Worm (Caenorhabditis elegans): ENCODE results near the gene pcp-2.
A peak's percentile ranks its signal among the peaks of the same experiment; 100 is the strongest.

Gene pcp-2

DNA sequence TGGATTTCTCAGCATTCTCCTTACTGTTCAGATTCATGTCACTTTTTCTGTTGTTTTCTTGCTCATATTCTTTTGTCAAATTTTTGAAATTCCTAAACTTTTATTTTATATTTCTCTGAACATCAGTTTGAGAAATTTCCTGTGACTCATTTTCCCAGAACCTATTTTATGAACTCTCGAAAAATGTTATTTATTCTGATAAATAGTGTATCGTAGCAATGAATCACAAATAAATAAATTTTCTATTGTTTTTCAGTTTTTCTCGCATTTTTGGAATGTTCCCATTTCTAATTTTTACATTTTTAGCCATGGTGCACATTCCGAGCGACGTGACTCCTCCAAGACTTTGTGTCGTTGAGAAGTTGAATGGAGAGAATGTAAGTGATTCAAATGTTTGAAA lies 46.1 kb downstream of the pcp-2 start, which contains the start of gene nrfl-1:
Gene nrfl-1, plus strand, starts transcription at position 301 of the 400 bp plus-strand sequence.
- no peak for TF ChIP-seq ceh-82 (tag; optimal IDR thresholded peaks at IDR 0.05)
- TF ChIP-seq nhr-12 (tag; optimal IDR thresholded peaks at IDR 0.05): no peak

DNA sequence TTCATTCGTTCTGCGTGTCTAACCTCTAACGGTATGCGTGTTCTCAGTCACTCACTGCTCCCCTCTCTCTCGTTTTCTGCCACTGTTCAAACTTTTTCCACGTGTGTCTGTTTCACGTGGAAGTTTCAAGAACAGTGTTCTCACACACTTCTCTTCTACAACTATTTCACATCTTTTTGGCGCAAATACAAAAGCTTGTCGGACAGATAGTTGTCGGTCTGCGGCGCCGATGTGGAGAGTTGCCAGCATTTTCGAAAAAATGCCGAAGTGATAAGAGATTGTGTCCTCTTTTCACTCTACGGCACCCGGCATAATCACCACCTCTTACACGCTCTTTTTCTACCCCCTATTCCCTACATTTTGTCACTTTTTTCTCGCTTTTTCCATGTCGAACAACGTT lies 46.6 kb downstream of the pcp-2 start:
- TF ChIP-seq mbf-1 (tag; optimal IDR thresholded peaks at IDR 0.05) (no peak), F13H6.1 (tag; optimal IDR thresholded peaks at IDR 0.05) (peak; percentile 53), nhr-10 (tag; optimal IDR thresholded peaks at IDR 0.05) (no peak), nhr-11 (tag; optimal IDR thresholded peaks at IDR 0.05) (no peak), ama-1 (optimal IDR thresholded peaks at IDR 0.05) (no peak), ceh-16 (tag; optimal IDR thresholded peaks at IDR 0.05) (no peak), Y55F3AM.14 (GFP tag; optimal IDR thresholded peaks at IDR 0.05) (no peak), fos-1 (tag; optimal IDR thresholded peaks at IDR 0.05) (peak; percentile 16), nhr-23 (tag; optimal IDR thresholded peaks at IDR 0.05) (no peak), lin-13 (GFP tag; optimal IDR thresholded peaks at IDR 0.05) (no peak), nhr-6 (tag; optimal IDR thresholded peaks at IDR 0.05) (no peak), sma-3 (GFP tag; optimal IDR thresholded peaks at IDR 0.05) (no peak), zag-1 (tag; optimal IDR thresholded peaks at IDR 0.05) (no peak), blmp-1 (tag; optimal IDR thresholded peaks at IDR 0.05; ENCODE audit: insufficient read depth) (no peak), dmd-4 (tag; optimal IDR thresholded peaks at IDR 0.05) (no peak), crh-2 (tag; optimal IDR thresholded peaks at IDR 0.05) (peak; percentile 12), aly-2 (tag; optimal IDR thresholded peaks at IDR 0.05) (no peak)

DNA sequence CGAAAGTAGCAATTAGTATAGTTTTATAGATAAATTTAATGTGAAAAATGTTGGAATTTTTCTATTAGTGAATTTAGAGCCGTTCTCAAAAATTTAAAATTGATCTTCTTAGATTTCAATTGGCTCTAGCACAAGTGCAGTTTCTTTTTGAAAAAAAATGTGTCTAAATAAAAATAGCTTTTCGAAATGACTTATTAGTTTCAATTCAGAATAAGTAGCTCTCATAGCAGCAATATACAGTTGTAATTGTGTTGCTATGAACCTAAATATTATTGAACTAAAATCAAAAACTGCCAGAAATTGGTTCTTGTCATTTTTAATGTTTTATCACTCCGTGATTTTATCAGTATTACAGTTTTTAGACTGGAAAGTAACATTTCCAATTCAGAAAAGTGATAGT lies 47.2 kb downstream of the pcp-2 start:
- no peak for TF ChIP-seq elt-3 (tag; optimal IDR thresholded peaks at IDR 0.05)
- TF ChIP-seq ztf-4 (tag; optimal IDR thresholded peaks at IDR 0.05): no peak
- TF ChIP-seq ceh-82 (tag; optimal IDR thresholded peaks at IDR 0.05): no peak
- TF ChIP-seq mab-5 (tag; optimal IDR thresholded peaks at IDR 0.05): no peak
- no peak for TF ChIP-seq crh-2 (tag; optimal IDR thresholded peaks at IDR 0.05)
- no peak for TF ChIP-seq nhr-77 (tag; optimal IDR thresholded peaks at IDR 0.05)
- TF ChIP-seq R02D3.7 (tag; optimal IDR thresholded peaks at IDR 0.05): no peak
- no peak for TF ChIP-seq nhr-21 (tag; optimal IDR thresholded peaks at IDR 0.05)
- TF ChIP-seq peb-1 (tag; optimal IDR thresholded peaks at IDR 0.05): no peak
- no peak for TF ChIP-seq lin-13 (GFP tag; optimal IDR thresholded peaks at IDR 0.05)
- TF ChIP-seq unc-39 (tag; optimal IDR thresholded peaks at IDR 0.05): no peak
- no peak for TF ChIP-seq snpc-4 (tag; optimal IDR thresholded peaks at IDR 0.05)
- no peak for TF ChIP-seq lsy-2 (tag; optimal IDR thresholded peaks at IDR 0.05)
- no peak for TF ChIP-seq mbf-1 (tag; optimal IDR thresholded peaks at IDR 0.05)
- TF ChIP-seq gmeb-1 (tag; optimal IDR thresholded peaks at IDR 0.05): no peak
- TF ChIP-seq nhr-10 (tag; optimal IDR thresholded peaks at IDR 0.05): no peak
- TF ChIP-seq unc-62 (GFP tag; optimal IDR thresholded peaks at IDR 0.05): no peak
- no peak for TF ChIP-seq nhr-23 (tag; optimal IDR thresholded peaks at IDR 0.05)
- TF ChIP-seq sem-4 (tag; optimal IDR thresholded peaks at IDR 0.05): no peak

DNA sequence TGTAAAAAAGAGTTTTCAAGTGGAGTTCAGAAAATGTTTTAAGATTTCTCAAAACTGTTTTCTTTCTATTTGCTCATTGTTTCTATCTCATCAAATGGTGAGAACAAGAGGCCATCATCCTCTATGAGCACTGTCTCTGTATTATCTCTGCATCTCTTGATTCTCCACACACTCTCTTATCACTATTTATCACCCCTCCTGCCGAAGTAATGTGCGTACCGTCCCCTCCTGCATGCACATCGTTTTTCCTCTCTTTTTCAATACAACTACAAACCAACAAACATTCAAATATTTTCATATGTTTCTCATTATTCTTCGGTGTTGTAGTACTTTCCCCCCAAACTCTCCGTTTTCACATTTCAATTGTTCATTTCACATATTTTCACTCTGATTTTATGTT lies 48.5 kb downstream of the pcp-2 start:
- no peak for TF ChIP-seq R02D3.7 (tag; optimal IDR thresholded peaks at IDR 0.05)
- no peak for TF ChIP-seq nhr-6 (tag; optimal IDR thresholded peaks at IDR 0.05)
- peak; percentile 89 for TF ChIP-seq fos-1 (tag; optimal IDR thresholded peaks at IDR 0.05)
- TF ChIP-seq nhr-77 (tag; optimal IDR thresholded peaks at IDR 0.05): no peak

DNA sequence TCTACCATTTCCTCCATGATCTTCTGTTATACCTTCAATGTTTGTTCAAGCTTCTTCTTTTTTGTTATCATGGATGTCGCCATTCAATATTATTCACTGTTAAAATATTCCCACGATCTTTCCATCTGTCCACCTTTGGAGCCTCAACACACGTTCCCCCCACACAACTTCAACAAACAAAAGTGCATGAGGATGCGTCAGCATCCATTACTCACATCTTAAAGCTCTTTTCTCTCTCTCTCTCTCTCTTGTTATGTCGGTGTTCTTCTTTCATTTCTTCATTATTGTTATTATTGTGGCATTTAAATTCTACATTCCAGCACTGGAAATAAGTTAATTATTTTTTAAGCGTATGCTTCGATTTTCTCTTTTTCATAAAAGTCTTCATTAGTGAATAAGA lies 50.8 kb downstream of the pcp-2 start:
- TF ChIP-seq aly-2 (tag; optimal IDR thresholded peaks at IDR 0.05) (no peak), nhr-237 (tag; optimal IDR thresholded peaks at IDR 0.05) (no peak), lin-39 (tag; optimal IDR thresholded peaks at IDR 0.05) (no peak), lin-13 (GFP tag; optimal IDR thresholded peaks at IDR 0.05) (no peak), ceh-16 (tag; optimal IDR thresholded peaks at IDR 0.05) (no peak), ztf-11 (tag; optimal IDR thresholded peaks at IDR 0.05) (no peak), elt-1 (tag; optimal IDR thresholded peaks at IDR 0.05) (no peak), nhr-25 (tag; optimal IDR thresholded peaks at IDR 0.05) (no peak), blmp-1 (tag; optimal IDR thresholded peaks at IDR 0.05; ENCODE audit: insufficient read depth) (no peak), alr-1 (tag; optimal IDR thresholded peaks at IDR 0.05) (no peak), ztf-4 (tag; optimal IDR thresholded peaks at IDR 0.05) (no peak), snpc-4 (tag; optimal IDR thresholded peaks at IDR 0.05) (no peak), mdl-1 (tag; optimal IDR thresholded peaks at IDR 0.05) (no peak), unc-39 (tag; optimal IDR thresholded peaks at IDR 0.05) (no peak), ceh-82 (tag; optimal IDR thresholded peaks at IDR 0.05) (no peak), crh-2 (tag; optimal IDR thresholded peaks at IDR 0.05) (no peak), peb-1 (tag; optimal IDR thresholded peaks at IDR 0.05) (no peak), fos-1 (tag; optimal IDR thresholded peaks at IDR 0.05) (no peak), ZK546.5 (tag; optimal IDR thresholded peaks at IDR 0.05) (no peak)

Measured in whole organism, L2 larva.